Fruit fly (Drosophila melanogaster): Measurements from ENCODE around the gene Rga.
A peak's percentile ranks its signal among the peaks of the same experiment; 100 is the strongest.

Rga gene

DNA sequence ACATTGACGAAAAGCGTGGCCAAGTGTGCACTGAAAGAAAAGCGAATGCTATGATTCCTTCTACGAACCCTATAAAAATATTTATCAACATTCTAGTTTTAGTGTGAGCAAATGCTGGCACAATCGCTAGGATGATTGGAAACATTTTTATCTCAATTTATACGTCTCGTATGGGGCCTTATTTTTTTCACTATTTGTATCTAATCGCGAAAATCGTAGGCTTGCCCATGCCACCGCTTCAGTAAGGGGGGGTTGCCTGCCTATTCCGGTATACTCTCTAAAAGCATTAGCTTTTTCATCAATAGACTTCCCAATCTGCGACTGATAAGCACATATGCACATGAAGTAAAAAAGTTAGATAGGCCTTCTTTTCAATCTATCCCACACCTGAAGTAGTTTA, 47.3 kb downstream of the Rga start (continued):
- TF ChIP-seq cad (GFP tag; optimal IDR thresholded peaks at IDR 0.05) (no peak), nerfin-1 (tag; optimal IDR thresholded peaks at IDR 0.05) (peak; percentile 60), HLH54F (GFP tag; optimal IDR thresholded peaks at IDR 0.05) (peak; percentile 80), HLH4C (GFP tag; IDR thresholded peaks at IDR 0.05; ENCODE audit: partially characterized antibody) (no peak), en (GFP tag; optimal IDR thresholded peaks at IDR 0.05) (peak; percentile 60), ken (GFP tag; IDR thresholded peaks at IDR 0.05) (peak; percentile 92), CG7271 (tag; optimal IDR thresholded peaks at IDR 0.05) (no peak), CkIIα-i1 (GFP tag; IDR thresholded peaks at IDR 0.05) (no peak), Scr (GFP tag; IDR thresholded peaks at IDR 0.05; ENCODE audit: partially characterized antibody) (no peak), CG12236 (GFP tag; optimal IDR thresholded peaks at IDR 0.05) (no peak), lov (optimal IDR thresholded peaks at IDR 0.05) (no peak), lov (GFP tag; IDR thresholded peaks at IDR 0.05) (peak; percentile 66; the same call in 1 of the 3 replicates), CG8290 (GFP tag; optimal IDR thresholded peaks at IDR 0.05) (no peak), CG8290 (tag; optimal IDR thresholded peaks at IDR 0.05) (peak in 1 of 2 experiments; percentile 84), D19B (GFP tag; optimal IDR thresholded peaks at IDR 0.05) (peak; percentile 57), ind (GFP tag; optimal IDR thresholded peaks at IDR 0.05) (peak; percentile 78), NK7.1 (GFP tag; optimal IDR thresholded peaks at IDR 0.05) (peak; percentile 58), Max (GFP tag; optimal IDR thresholded peaks at IDR 0.05) (peak; percentile 52), mirr (GFP tag; optimal IDR thresholded peaks at IDR 0.05) (peak; percentile 92), Spps (tag; optimal IDR thresholded peaks at IDR 0.05) (peak; percentile 32), CG10209 (GFP tag; optimal IDR thresholded peaks at IDR 0.05) (peak; percentile 82), CG1603 (tag; optimal IDR thresholded peaks at IDR 0.05) (peak; percentile 77), pros (GFP tag; optimal IDR thresholded peaks at IDR 0.05) (no peak), CG10543 (GFP tag; optimal IDR thresholded peaks at IDR 0.05) (peak; percentile 69), HLHmδ (GFP tag; optimal IDR thresholded peaks at IDR 0.05) (no peak), exex (tag; optimal IDR thresholded peaks at IDR 0.05) (peak; percentile 95), Chrac-16 (GFP tag; optimal IDR thresholded peaks at IDR 0.05) (peak; percentile 63), Mrtf (GFP tag; IDR thresholded peaks at IDR 0.05) (peak; percentile 81), Stat92E (GFP tag; optimal IDR thresholded peaks at IDR 0.05) (no peak), CG11085 (GFP tag; IDR thresholded peaks at IDR 0.05) (peak; percentile 55), repo (GFP tag; optimal IDR thresholded peaks at IDR 0.05) (no peak), scrt (GFP tag; optimal IDR thresholded peaks at IDR 0.05) (peak; percentile 60), dimm (GFP tag; IDR thresholded peaks at IDR 0.05) (peak; percentile 42; the same call in 1 of the 2 replicates), Fer2 (tag; optimal IDR thresholded peaks at IDR 0.05) (peak; percentile 2), CG8359 (GFP tag; optimal IDR thresholded peaks at IDR 0.05; ENCODE audit: borderline replicate concordance) (peak; percentile 5), CG17829 (tag; optimal IDR thresholded peaks at IDR 0.05) (peak; percentile 51), Dip2 (GFP tag; IDR thresholded peaks at IDR 0.05) (no peak), Ets65A (GFP tag) (peak; percentile 95), MTF-1 (GFP tag; optimal IDR thresholded peaks at IDR 0.05; ENCODE audit: borderline replicate concordance) (peak; percentile 40), MBD-R2 (GFP tag; IDR thresholded peaks at IDR 0.05) (peak; percentile 66), Pdp1 (GFP tag; optimal IDR thresholded peaks at IDR 0.05) (peak; percentile 74 to 78), CG31441 (GFP tag; IDR thresholded peaks at IDR 0.05) (no peak; the same call in 1 of the 2 replicates), her (GFP tag; optimal IDR thresholded peaks at IDR 0.05) (peak; percentile 28), CG16815 (GFP tag; optimal IDR thresholded peaks at IDR 0.05) (peak; percentile 46), pnt (GFP tag; optimal IDR thresholded peaks at IDR 0.05) (peak; percentile 73), sim (GFP tag; IDR thresholded peaks at IDR 0.05) (peak; percentile 72), CG6683 (GFP tag; optimal IDR thresholded peaks at IDR 0.05) (peak; percentile 59), caup (GFP tag; optimal IDR thresholded peaks at IDR 0.05; ENCODE audit: severe bottlenecking) (peak; percentile 85), CG3407 (GFP tag; optimal IDR thresholded peaks at IDR 0.05) (peak; percentile 68), bbx (GFP tag; IDR thresholded peaks at IDR 0.05; ENCODE audit: partially characterized antibody) (no peak)

All from whole organism, embryonic.